Fruit fly (Drosophila melanogaster) whole organism, embryonic: ENCODE measurements around the gene CG33643.

Source experiments
- Antp ChIP-seq: fragments of 200-800 bp; sonication (Bioruptor generic); optimal IDR thresholded peaks from 3 replicates; lab custom pipeline; 2016; ENCODE audit warnings: missing biosample characterization, missing genetic modification characterization
- Asciz ChIP-seq: fragments of 200-800 bp; sonication (Bioruptor generic); optimal IDR thresholded peaks from 2 replicates; lab custom pipeline; 2017; ENCODE audit warnings: missing biosample characterization, mild to moderate bottlenecking, missing genetic modification characterization, missing genetic modification reagents
- CG10321 ChIP-seq: fragments of 200-800 bp; sonication (Bioruptor generic); IDR thresholded peaks from 2 replicates; pipeline ENCODE4 v1.3.6; 2022; ENCODE audit warnings: missing biosample characterization, missing genetic modification characterization
- CG11504 ChIP-seq: fragments of 200-800 bp; sonication (Bioruptor generic); optimal IDR thresholded peaks from 3 replicates; lab custom pipeline; 2019; ENCODE audit warnings: missing biosample characterization, mild to moderate bottlenecking, missing genetic modification characterization, moderate library complexity
- CG13775 ChIP-seq: fragments of 200-800 bp; sonication (Bioruptor generic); optimal IDR thresholded peaks from 3 replicates; lab custom pipeline; 2017; ENCODE audit warnings: missing biosample characterization, mild to moderate bottlenecking, missing genetic modification characterization
- CG13894 ChIP-seq: fragments of 200-800 bp; sonication (Bioruptor generic); optimal IDR thresholded peaks from 3 replicates; lab custom pipeline; 2018; ENCODE audit warnings: missing biosample characterization, mild to moderate bottlenecking, missing genetic modification characterization, moderate library complexity
- CG14710 ChIP-seq: fragments of 200-800 bp; sonication (Bioruptor generic); optimal IDR thresholded peaks from 3 replicates; lab custom pipeline; 2019; ENCODE audit warnings: missing biosample characterization, mild to moderate bottlenecking, missing genetic modification characterization, moderate library complexity
- CG1602 ChIP-seq: fragments of 200-800 bp; sonication (Bioruptor generic); optimal IDR thresholded peaks from 3 replicates; lab custom pipeline; 2016; ENCODE audit warnings: missing biosample characterization, missing genetic modification characterization
- CG17328 ChIP-seq: fragments of 200-800 bp; sonication (Bioruptor generic); IDR thresholded peaks from 2 replicates; pipeline ENCODE4 v1.3.6; 2022; ENCODE audit warnings: missing biosample characterization, missing genetic modification characterization
- CG17359 ChIP-seq: fragments of 200-800 bp; sonication (Bioruptor generic); optimal IDR thresholded peaks from 3 replicates; lab custom pipeline; 2018; ENCODE audit warnings: missing biosample characterization, mild to moderate bottlenecking, missing genetic modification characterization, moderate library complexity
- CG18619 ChIP-seq: fragments of 200-800 bp; sonication (Bioruptor generic); optimal IDR thresholded peaks from 3 replicates; lab custom pipeline; 2017; ENCODE audit warnings: missing biosample characterization, mild to moderate bottlenecking, missing genetic modification characterization
- CG18764 ChIP-seq: fragments of 200-800 bp; sonication (Bioruptor generic); optimal IDR thresholded peaks from 3 replicates; lab custom pipeline; 2016; ENCODE audit warnings: missing biosample characterization, missing genetic modification characterization
- CG2116 ChIP-seq: fragments of 200-800 bp; sonication (Bioruptor generic); optimal IDR thresholded peaks from 3 replicates; lab custom pipeline; 2018; ENCODE audit warnings: missing biosample characterization, mild to moderate bottlenecking, missing genetic modification characterization
- CG2129 ChIP-seq: fragments of 200-800 bp; sonication (Bioruptor generic); IDR thresholded peaks from 2 replicates; pipeline ENCODE4 v1.3.6; 2022; ENCODE audit warnings: missing biosample characterization, missing genetic modification characterization; ENCODE audit not compliant: partially characterized antibody
- CG32532 ChIP-seq: fragments of 200-800 bp; sonication (Bioruptor generic); IDR thresholded peaks from 2 replicates; pipeline ENCODE4 v1.3.6; 2022; ENCODE audit warnings: missing biosample characterization, missing genetic modification characterization
- CG34422 ChIP-seq: fragments of 200-800 bp; sonication (Bioruptor generic); IDR thresholded peaks from 3 replicates; pipeline ENCODE4 v1.3.6; 2022; ENCODE audit warnings: missing biosample characterization, missing genetic modification characterization
- CG6272 ChIP-seq: fragments of 200-800 bp; sonication (Bioruptor generic); IDR thresholded peaks from 2 replicates; pipeline ENCODE4 v1.3.6; 2022; ENCODE audit warnings: missing biosample characterization, missing genetic modification characterization
- CG7372 ChIP-seq: fragments of 200-800 bp; sonication (Bioruptor generic); IDR thresholded peaks from 2 replicates; pipeline ENCODE4 v1.3.6; 2022; ENCODE audit warnings: missing biosample characterization, missing genetic modification characterization
- CG7556 ChIP-seq: fragments of 200-800 bp; sonication (Bioruptor generic); optimal IDR thresholded peaks from 2 replicates; lab custom pipeline; 2017; ENCODE audit warnings: missing biosample characterization, mild to moderate bottlenecking, missing genetic modification characterization
- CG9215 ChIP-seq: fragments of 200-800 bp; sonication (Bioruptor generic); IDR thresholded peaks from 2 replicates; pipeline ENCODE4 v1.3.6; 2022; ENCODE audit warnings: missing biosample characterization, missing genetic modification characterization
- Camta ChIP-seq: fragments of 200-800 bp; sonication (Bioruptor generic); optimal IDR thresholded peaks from 2 replicates; lab custom pipeline; 2016; ENCODE audit warnings: missing biosample characterization, missing genetic modification characterization
- Doc2 ChIP-seq: fragments of 200-800 bp; sonication (Bioruptor generic); IDR thresholded peaks from 2 replicates; pipeline ENCODE4 v1.3.6; 2022; ENCODE audit warnings: missing biosample characterization, missing genetic modification characterization
- Hand ChIP-seq: fragments of 200-800 bp; sonication (Bioruptor generic); optimal IDR thresholded peaks from 2 replicates; lab custom pipeline; 2017; ENCODE audit warnings: mild to moderate bottlenecking, missing biosample characterization, missing genetic modification reagents, missing genetic modification characterization
- Kr ChIP-seq: fragments of 200-800 bp; sonication (Bioruptor generic); optimal IDR thresholded peaks from 2 replicates; lab custom pipeline; 2017; ENCODE audit warnings: missing biosample characterization, mild to moderate bottlenecking, missing genetic modification characterization
- MBD-R2 ChIP-seq: fragments of 200-800 bp; sonication (Bioruptor generic); IDR thresholded peaks from 2 replicates; pipeline ENCODE4 v1.3.6; 2022; ENCODE audit warnings: missing biosample characterization, missing genetic modification characterization
- Mrtf ChIP-seq: fragments of 200-800 bp; sonication (Bioruptor generic); IDR thresholded peaks from 3 replicates; pipeline ENCODE4 v1.3.6; 2022; ENCODE audit warnings: missing biosample characterization, missing genetic modification characterization
- Opbp ChIP-seq: fragments of 200-800 bp; sonication (Bioruptor generic); IDR thresholded peaks from 3 replicates; pipeline ENCODE4 v1.3.6; 2022; ENCODE audit warnings: missing biosample characterization, missing genetic modification characterization; ENCODE audit not compliant: partially characterized antibody
- Ravus ChIP-seq: fragments of 200-800 bp; sonication (Bioruptor generic); IDR thresholded peaks from 2 replicates; pipeline ENCODE4 v1.3.6; 2022; ENCODE audit warnings: missing biosample characterization, missing genetic modification characterization
- Spps ChIP-seq: fragments of 200-800 bp; sonication (Bioruptor generic); optimal IDR thresholded peaks from 2 replicates; lab custom pipeline; 2018; ENCODE audit warnings: missing biosample characterization, mild to moderate bottlenecking, missing genetic modification characterization
- ci ChIP-seq: fragments of 200-800 bp; sonication (Bioruptor generic); IDR thresholded peaks from 3 replicates; pipeline ENCODE4 v1.3.6; 2022; ENCODE audit warnings: missing biosample characterization, missing genetic modification characterization
- dimm ChIP-seq: fragments of 200-800 bp; sonication (Bioruptor generic); IDR thresholded peaks from 2 replicates; pipeline ENCODE4 v1.3.6; 2022; ENCODE audit warnings: missing biosample characterization, missing genetic modification characterization
- dmrt99B ChIP-seq: fragments of 200-800 bp; sonication (Bioruptor generic); optimal IDR thresholded peaks from 2 replicates; lab custom pipeline; 2018; ENCODE audit warnings: missing biosample characterization, mild to moderate bottlenecking, missing genetic modification characterization, moderate library complexity
- ewg ChIP-seq: fragments of 200-800 bp; sonication (Bioruptor generic); optimal IDR thresholded peaks from 3 replicates; lab custom pipeline; 2017; ENCODE audit warnings: mild to moderate bottlenecking, missing biosample characterization, missing genetic modification reagents, missing genetic modification characterization
- fd96Cb ChIP-seq: fragments of 200-800 bp; sonication (Bioruptor generic); optimal IDR thresholded peaks from 2 replicates; lab custom pipeline; 2018; ENCODE audit warnings: missing biosample characterization, mild to moderate bottlenecking, missing genetic modification characterization, moderate library complexity
- gce ChIP-seq: fragments of 200-800 bp; sonication (Bioruptor generic); IDR thresholded peaks from 3 replicates; pipeline ENCODE4 v1.3.6; 2022; ENCODE audit warnings: missing biosample characterization, missing genetic modification characterization
- gcm2 ChIP-seq: fragments of 200-800 bp; sonication (Bioruptor generic); optimal IDR thresholded peaks from 2 replicates; lab custom pipeline; 2016; ENCODE audit warnings: missing biosample characterization, missing genetic modification characterization
- jumu ChIP-seq: fragments of 200-800 bp; sonication (Bioruptor generic); optimal IDR thresholded peaks from 3 replicates; lab custom pipeline; 2016; ENCODE audit warnings: missing biosample characterization, missing genetic modification characterization
- kay ChIP-seq: fragments of 200-800 bp; sonication (Bioruptor generic); optimal IDR thresholded peaks from 2 replicates; lab custom pipeline; 2016; ENCODE audit warnings: missing biosample characterization, missing genetic modification characterization
- ken ChIP-seq: fragments of 200-800 bp; sonication (Bioruptor generic); IDR thresholded peaks from 3 replicates; pipeline ENCODE4 v1.3.6; 2022; ENCODE audit warnings: missing biosample characterization, missing genetic modification characterization
- kni ChIP-seq: fragments of 200-800 bp; sonication (Bioruptor generic); optimal IDR thresholded peaks from 3 replicates; lab custom pipeline; 2017; ENCODE audit warnings: mild to moderate bottlenecking, missing biosample characterization, missing genetic modification reagents, missing genetic modification characterization
- otp ChIP-seq: fragments of 200-800 bp; sonication (Bioruptor generic); IDR thresholded peaks from 3 replicates; pipeline ENCODE4, ENCODE4 v1.3.6; 2022; ENCODE audit warnings: missing biosample characterization, missing genetic modification characterization
- repo ChIP-seq: fragments of 200-800 bp; sonication (Bioruptor generic); optimal IDR thresholded peaks from 2 replicates; lab custom pipeline; 2016; ENCODE audit warnings: missing biosample characterization, missing genetic modification characterization
- run ChIP-seq: fragments of 200-800 bp; sonication (Bioruptor generic); optimal IDR thresholded peaks from 3 replicates; lab custom pipeline; 2018; ENCODE audit warnings: missing biosample characterization, mild to moderate bottlenecking, missing genetic modification characterization
- salm ChIP-seq: fragments of 200-800 bp; sonication (Bioruptor generic); optimal IDR thresholded peaks from 2 replicates; lab custom pipeline; 2018; ENCODE audit warnings: missing biosample characterization, mild to moderate bottlenecking, missing genetic modification characterization
- sens-2 ChIP-seq: fragments of 200-800 bp; sonication (Bioruptor generic); IDR thresholded peaks from 2 replicates; pipeline ENCODE4 v1.3.6; 2022; ENCODE audit warnings: missing biosample characterization, missing genetic modification characterization
- slbo ChIP-seq: fragments of 200-800 bp; sonication (Bioruptor generic); IDR thresholded peaks from 2 replicates; pipeline ENCODE4 v1.3.6; 2022; ENCODE audit warnings: missing biosample characterization, missing genetic modification characterization
- so ChIP-seq: fragments of 200-800 bp; sonication (Bioruptor generic); IDR thresholded peaks from 3 replicates; pipeline ENCODE4 v1.3.6; 2022; ENCODE audit warnings: missing biosample characterization, missing genetic modification characterization
- sqz ChIP-seq: fragments of 200-800 bp; sonication (Bioruptor generic); optimal IDR thresholded peaks from 3 replicates; lab custom pipeline; 2018; ENCODE audit warnings: missing biosample characterization, mild to moderate bottlenecking, missing genetic modification characterization
- trh ChIP-seq: fragments of 200-800 bp; sonication (Bioruptor generic); optimal IDR thresholded peaks from 2 replicates; lab custom pipeline; 2016; ENCODE audit warnings: missing biosample characterization, missing genetic modification characterization
- usp ChIP-seq: fragments of >200 bp; optimal IDR thresholded peaks from 2 replicates; lab custom pipeline; 2017; ENCODE audit warnings: missing biosample characterization, missing genetic modification characterization

The CG33643 gene

dm6 chr2L:13514945-13515687 is 15.8 kb upstream of the CG33643 start (continued):
- peak; percentile 27; the same call in 1 of the 2 replicates for TF ChIP-seq CG7372 (GFP tag; lab: Robert Waterston, UW)
- TF ChIP-seq CG9215: peak; percentile 51; the same call in 1 of the 2 replicates
- TF ChIP-seq kni (GFP tag; lab: Kevin White, UChicago): no peak
- peak; percentile 46 for TF ChIP-seq Spps
- peak; percentile 53 for TF ChIP-seq repo (GFP tag; lab: Kevin White, UChicago)
- TF ChIP-seq Doc2 (GFP tag; lab: Robert Waterston, UW): no peak; the same call in 1 of the 2 replicates
- no peak for TF ChIP-seq Kr
- no peak for TF ChIP-seq run
- peak; percentile 90 for TF ChIP-seq CG11504 (tag; lab: Kevin White, UChicago)
- peak; percentile 83 for TF ChIP-seq jumu (GFP tag; lab: Kevin White, UChicago)
- peak; percentile 85 for TF ChIP-seq CG32532 (GFP tag; lab: Robert Waterston, UW)
- TF ChIP-seq CG2116 (GFP tag; lab: Kevin White, UChicago): peak; percentile 32
- TF ChIP-seq MBD-R2 (GFP tag; lab: Robert Waterston, UW): no peak; the same call in 1 of the 2 replicates
- TF ChIP-seq usp (GFP tag; lab: Kevin White, UChicago): no peak
- TF ChIP-seq CG10321 (GFP tag; lab: Robert Waterston, UW): no peak
- TF ChIP-seq so (GFP tag; lab: Robert Waterston, UW): peak; percentile 74; the same call in 2 of the 3 replicates
- peak; percentile 35 for TF ChIP-seq CG18619
- peak; percentile 15 for TF ChIP-seq gcm2 (GFP tag; lab: Kevin White, UChicago)
- no peak for TF ChIP-seq Hand (GFP tag; lab: Kevin White, UChicago)
- peak; percentile 59 for TF ChIP-seq Ravus
- TF ChIP-seq dmrt99B (tag; lab: Kevin White, UChicago): peak; percentile 85
- TF ChIP-seq Camta: peak; percentile 84
- TF ChIP-seq trh (GFP tag; lab: Kevin White, UChicago): no peak
- TF ChIP-seq gce (GFP tag; lab: Robert Waterston, UW): peak; percentile 76
- peak; percentile 86 for TF ChIP-seq slbo (GFP tag; lab: Robert Waterston, UW)
- TF ChIP-seq kay (GFP tag; lab: Kevin White, UChicago): peak; percentile 69
- peak; percentile 26 for TF ChIP-seq CG13775 (GFP tag; lab: Kevin White, UChicago)
- no peak for TF ChIP-seq sens-2
- TF ChIP-seq CG7556 (GFP tag; lab: Kevin White, UChicago): peak; percentile 63
- no peak for TF ChIP-seq ken (GFP tag; lab: Robert Waterston, UW)
- TF ChIP-seq ewg (GFP tag; lab: Kevin White, UChicago): peak; percentile 19
- TF ChIP-seq CG2129 (GFP tag; lab: Robert Waterston, UW): no peak
- TF ChIP-seq salm (tag; lab: Kevin White, UChicago): no peak
- TF ChIP-seq ci (GFP tag; lab: Robert Waterston, UW): peak; percentile 66; the same call in 2 of the 3 replicates
- peak; percentile 61 for TF ChIP-seq Mrtf (GFP tag; lab: Robert Waterston, UW)
- TF ChIP-seq CG14710 (tag; lab: Kevin White, UChicago): peak; percentile 58
- no peak for TF ChIP-seq Opbp (GFP tag; lab: Robert Waterston, UW)
- TF ChIP-seq CG34422 (GFP tag; lab: Robert Waterston, UW): peak; percentile 87
- peak; percentile 72 for TF ChIP-seq CG18764 (GFP tag; lab: Kevin White, UChicago)
- TF ChIP-seq Asciz (GFP tag; lab: Kevin White, UChicago): peak; percentile 71
- peak; percentile 59 for TF ChIP-seq dimm (GFP tag; lab: Robert Waterston, UW)
- no peak for TF ChIP-seq CG13894
- TF ChIP-seq CG6272 (GFP tag; lab: Robert Waterston, UW): no peak; the same call in 1 of the 2 replicates
- TF ChIP-seq sqz (GFP tag; lab: Kevin White, UChicago): peak; percentile 60
- TF ChIP-seq fd96Cb (tag; lab: Kevin White, UChicago): peak; percentile 69
- peak; percentile 77 for TF ChIP-seq CG17328 (GFP tag; lab: Robert Waterston, UW)
- peak; percentile 50 for TF ChIP-seq CG1602
- TF ChIP-seq Antp (GFP tag; lab: Kevin White, UChicago): peak; percentile 62
- TF ChIP-seq CG17359: peak; percentile 84
- TF ChIP-seq otp (GFP tag; lab: Robert Waterston, UW): peak; percentile 61; the same call in 1 of the 3 replicates
